Worm (Caenorhabditis elegans) whole organism, L3 larva: Measurements from ENCODE around the gene klp-3.

ENCODE experiments used
- R02D3.7 ChIP-seq: fragments of 150-350 bp; optimal IDR thresholded peaks from 2 replicates; lab custom pipeline; 2014; ENCODE audit warnings: missing biosample characterization, missing genetic modification characterization
- daf-12 ChIP-seq: fragments of 150-350 bp; optimal IDR thresholded peaks from 2 replicates; lab custom pipeline; 2014; ENCODE audit warnings: missing biosample characterization, missing genetic modification reagents, missing genetic modification characterization
- fos-1 ChIP-seq: fragments of 150-350 bp; optimal IDR thresholded peaks from 2 replicates; lab custom pipeline; 2014; ENCODE audit warnings: missing biosample characterization, missing genetic modification characterization
- nfya-1 ChIP-seq: sonication (generic microtip); optimal IDR thresholded peaks from 2 replicates; lab custom pipeline; 2017; ENCODE audit warnings: missing genetic modification characterization, mild to moderate bottlenecking, missing compliant biosample characterization, antibody characterized with exemption, moderate library complexity; ENCODE audit not compliant: insufficient read depth
- nhr-76 ChIP-seq: fragments of 150-350 bp; sonication (generic microtip); optimal IDR thresholded peaks from 5 replicates; lab custom pipeline; 2014; ENCODE audit warnings: missing biosample characterization, missing genetic modification characterization
- snpc-4 ChIP-seq: fragments of 150-350 bp; optimal IDR thresholded peaks from 2 replicates; lab custom pipeline; 2014; ENCODE audit warnings: missing biosample characterization, missing genetic modification characterization

- TF ChIP-seq nfya-1 (tag; lab: Kevin White, UChicago): no peak
- TF ChIP-seq daf-12: no peak
- TF ChIP-seq fos-1: no peak
- TF ChIP-seq nhr-76 (tag; lab: Kevin White, UChicago): no peak
- TF ChIP-seq snpc-4 (tag; lab: Kevin White, UChicago): no peak
- no peak for TF ChIP-seq R02D3.7 (tag; lab: Kevin White, UChicago)
Observed at ce11 chrII:7814915-7815314, 27.2 kb upstream of the klp-3 start.
